Fruit fly (Drosophila melanogaster) Kc167 (cell line): ENCODE results near the gene mwh.

Experiments
- Sin3A ChIP-seq: fragments of >200 bp; optimal IDR thresholded peaks from 2 replicates; lab custom pipeline; 2018; ENCODE audit warnings: missing external identifiers
- h ChIP-seq: fragments of >200 bp; optimal IDR thresholded peaks from 3 replicates; lab custom pipeline; 2018; ENCODE audit warnings: missing external identifiers
- insv ChIP-seq: fragments of >200 bp; optimal IDR thresholded peaks from 3 replicates; lab custom pipeline; 2018; ENCODE audit warnings: missing external identifiers
- psq ChIP-seq: fragments of >200 bp; optimal IDR thresholded peaks from 2 replicates; lab custom pipeline; 2017; ENCODE audit warnings: missing external identifiers
- ttk ChIP-seq: sonication (Bioruptor generic); optimal IDR thresholded peaks from 2 replicates; lab custom pipeline; 2017; ENCODE audit warnings: missing external identifiers

DNA sequence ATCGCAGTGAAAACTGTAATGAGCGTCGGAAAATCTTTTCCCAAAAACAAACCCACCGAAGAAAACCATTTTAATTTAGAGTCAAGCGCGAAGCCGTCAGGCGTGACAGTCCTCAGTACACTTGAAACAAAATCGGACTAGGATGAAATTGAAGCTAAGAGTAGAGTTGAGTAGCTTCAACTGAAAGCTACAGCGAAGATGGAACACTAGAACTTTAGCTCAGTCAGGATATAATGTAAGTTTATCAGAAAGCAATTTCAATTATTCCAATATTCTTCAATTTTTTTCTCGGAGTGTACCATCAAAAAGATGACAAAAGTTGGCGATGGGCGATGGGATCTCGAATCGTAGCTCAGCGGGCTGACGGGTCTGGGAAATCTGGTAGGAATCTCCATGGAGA is 15.9 kb downstream of the mwh start:
- TF ChIP-seq ttk (lab: Kevin White, UChicago) (no peak), insv (lab: Kevin White, UChicago) (no peak), h (lab: Kevin White, UChicago) (no peak), psq (lab: Kevin White, UChicago) (no peak), Sin3A (lab: Kevin White, UChicago) (no peak)
